Fruit fly (Drosophila melanogaster) whole organism, wandering third instar larva: ENCODE measurements around the gene CG9312.

ENCODE experiments used
- CG9705 ChIP-seq: fragments of 200-800 bp; sonication (Bioruptor generic); optimal IDR thresholded peaks from 2 replicates; lab custom pipeline; 2018; ENCODE audit warnings: missing biosample characterization, mild to moderate bottlenecking, missing genetic modification characterization
- Dfd ChIP-seq: fragments of >200 bp; optimal IDR thresholded peaks from 2 replicates; lab custom pipeline; 2017; ENCODE audit warnings: missing biosample characterization, missing genetic modification characterization
- Hnf4 ChIP-seq: fragments of 200-800 bp; sonication (Bioruptor generic); optimal IDR thresholded peaks from 2 replicates; lab custom pipeline; 2016; ENCODE audit warnings: missing biosample characterization, mild to moderate bottlenecking, missing genetic modification characterization
- Hr78 ChIP-seq: fragments of >200 bp; optimal IDR thresholded peaks from 2 replicates; lab custom pipeline; 2017; ENCODE audit warnings: missing biosample characterization, missing genetic modification characterization
- dmrt93B ChIP-seq: fragments of 200-800 bp; sonication (Bioruptor generic); optimal IDR thresholded peaks from 2 replicates; lab custom pipeline; 2018; ENCODE audit warnings: missing biosample characterization, mild to moderate bottlenecking, missing genetic modification characterization
- ey ChIP-seq: fragments of 200-800 bp; sonication (Bioruptor generic); optimal IDR thresholded peaks from 2 replicates; lab custom pipeline; 2016; ENCODE audit warnings: missing biosample characterization, missing genetic modification characterization
- lola ChIP-seq: fragments of >200 bp; optimal IDR thresholded peaks from 2 replicates; lab custom pipeline; 2017; ENCODE audit warnings: missing biosample characterization, missing genetic modification characterization
- psq ChIP-seq: fragments of 200-800 bp; sonication (Bioruptor generic); optimal IDR thresholded peaks from 3 replicates; lab custom pipeline; 2017; ENCODE audit warnings: missing biosample characterization, mild to moderate bottlenecking, missing genetic modification characterization, moderate library complexity
- rgr ChIP-seq: fragments of 200-800 bp; sonication (Bioruptor generic); optimal IDR thresholded peaks from 3 replicates; lab custom pipeline; 2016; ENCODE audit warnings: missing biosample characterization, mild to moderate bottlenecking, missing genetic modification characterization

DNA sequence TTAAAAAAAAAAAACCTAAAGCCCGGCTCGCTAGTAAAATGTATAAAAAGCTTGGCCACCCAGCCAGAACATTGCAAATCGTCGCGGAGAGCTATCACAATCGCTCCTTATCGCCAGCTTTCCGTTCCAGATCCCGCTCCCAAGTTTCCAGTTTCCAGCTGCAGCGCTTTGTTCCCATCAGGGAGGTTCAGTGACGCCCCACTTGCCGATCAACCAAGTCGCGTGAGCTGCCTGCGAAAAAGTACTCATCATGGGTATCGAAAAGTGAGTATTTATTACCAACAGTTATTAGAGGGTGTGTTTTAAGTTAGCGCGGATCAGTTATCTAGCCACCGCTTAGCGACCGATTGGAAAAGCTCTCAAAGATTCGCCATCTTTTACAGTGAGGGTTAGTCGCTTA, 17.0 kb downstream of the CG9312 start:
- TF ChIP-seq lola (GFP tag; lab: Kevin White, UChicago) (no peak), Hr78 (GFP tag; lab: Kevin White, UChicago) (no peak), rgr (GFP tag; lab: Kevin White, UChicago) (no peak), Hnf4 (no peak), Dfd (GFP tag; lab: Kevin White, UChicago) (no peak), CG9705 (GFP tag; lab: Kevin White, UChicago) (no peak), ey (GFP tag; lab: Kevin White, UChicago) (no peak), psq (GFP tag; lab: Kevin White, UChicago) (no peak), dmrt93B (GFP tag; lab: Kevin White, UChicago) (no peak)
